Worm (Caenorhabditis elegans): ENCODE measurements around the gene fmo-3.

ce11 chrIII:10704499-10704898, 10.0 kb downstream of the fmo-3 start:
- TF ChIP-seq pha-4 (tag; optimal IDR thresholded peaks at IDR 0.05): no peak
- TF ChIP-seq drap-1 (GFP tag; optimal IDR thresholded peaks at IDR 0.05): no peak
- no peak for TF ChIP-seq ztf-11 (tag; optimal IDR thresholded peaks at IDR 0.05)
- TF ChIP-seq unc-39 (tag; optimal IDR thresholded peaks at IDR 0.05): no peak
- no peak for TF ChIP-seq snpc-4 (tag; optimal IDR thresholded peaks at IDR 0.05)
- no peak for TF ChIP-seq elt-3 (tag; optimal IDR thresholded peaks at IDR 0.05)
- TF ChIP-seq mls-2 (tag; optimal IDR thresholded peaks at IDR 0.05): no peak
- TF ChIP-seq unc-62 (GFP tag; optimal IDR thresholded peaks at IDR 0.05): no peak
- no peak for TF ChIP-seq unc-120 (tag; optimal IDR thresholded peaks at IDR 0.05; ENCODE audit: poor library complexity, severe bottlenecking)
- no peak for TF ChIP-seq cnd-1 (tag; optimal IDR thresholded peaks at IDR 0.05)
- no peak for TF ChIP-seq sptf-1 (tag; optimal IDR thresholded peaks at IDR 0.05)
- TF ChIP-seq mep-1 (tag; optimal IDR thresholded peaks at IDR 0.05): no peak
- no peak for TF ChIP-seq ces-1 (GFP tag; optimal IDR thresholded peaks at IDR 0.05)

Data from whole organism, mixed stage, embryonic.